Worm (Caenorhabditis elegans) whole organism, dauer: ENCODE data around the gene sgnh-1.

Source experiments
- unc-62 ChIP-seq: sonication (generic microtip); optimal IDR thresholded peaks from 2 replicates; lab custom pipeline; 2017; ENCODE audit warnings: missing biosample characterization, missing genetic modification reagents, missing genetic modification characterization

The sgnh-1 gene

ce11 chrIV:4889613-4890012 is at the start of gene sgnh-1:
TSS of gene sgnh-1 (plus strand) at chrIV:4889913.
- no peak for TF ChIP-seq unc-62

ce11 chrIV:4842030-4842429 is 47.7 kb upstream of the sgnh-1 start:
- TF ChIP-seq unc-62, result no peak

ce11 chrIV:4846793-4847192 is 42.9 kb upstream of the sgnh-1 start, which contains the start of gene tat-2:
TSS of gene tat-2 (minus strand) at chrIV:4846893.
- no peak for TF ChIP-seq unc-62

ce11 chrIV:4856195-4856594 is 33.5 kb upstream of the sgnh-1 start, which contains the start of gene Y17G9A.2:
TSS of gene Y17G9A.2 (minus strand) at chrIV:4856295.
- no peak for TF ChIP-seq unc-62

ce11 chrIV:4858573-4858972 is 31.1 kb upstream of the sgnh-1 start, which contains the start of gene Y17G9A.3:
TSS of gene Y17G9A.3 (minus strand) at chrIV:4858673.
- TF ChIP-seq unc-62, result no peak

ce11 chrIV:4861449-4861848 is 28.3 kb upstream of the sgnh-1 start, which contains the start of the genes Y17G9A.4 and str-173:
TSS of gene Y17G9A.4 (minus strand) at chrIV:4861549.
TSS of gene str-173 (plus strand) at chrIV:4861773.
- TF ChIP-seq unc-62, result no peak

ce11 chrIV:4864524-4864923 is 25.2 kb upstream of the sgnh-1 start:
- TF ChIP-seq unc-62, result no peak

ce11 chrIV:4866599-4866998 is 23.1 kb upstream of the sgnh-1 start:
- no peak for TF ChIP-seq unc-62

- TF ChIP-seq unc-62, result no peak
Measured at ce11 chrIV:4867610-4868009, 22.1 kb upstream of the sgnh-1 start, which contains the start of gene str-172. TSS of gene str-172 (minus strand) at chrIV:4867710.

ce11 chrIV:4870546-4870945 is 19.2 kb upstream of the sgnh-1 start, which contains the start of gene str-175:
TSS of gene str-175 (minus strand) at chrIV:4870646.
- no peak for TF ChIP-seq unc-62

- TF ChIP-seq unc-62, result no peak
Measured at ce11 chrIV:4874603-4875002, 15.1 kb upstream of the sgnh-1 start, which contains the start of gene str-174. TSS of gene str-174 (minus strand) at chrIV:4874703.

- no peak for TF ChIP-seq unc-62
Measured at ce11 chrIV:4877102-4877501, 12.6 kb upstream of the sgnh-1 start, which contains the start of gene str-170. TSS of gene str-170 (plus strand) at chrIV:4877402.

ce11 chrIV:4880634-4881033 is 9.1 kb upstream of the sgnh-1 start:
- no peak for TF ChIP-seq unc-62

- no peak for TF ChIP-seq unc-62
Measured at ce11 chrIV:4883984-4884383, 5.7 kb upstream of the sgnh-1 start, which contains the start of gene str-166. TSS of gene str-166 (plus strand) at chrIV:4884284.

- no peak for TF ChIP-seq unc-62
Measured at ce11 chrIV:4885435-4885834, 4.3 kb upstream of the sgnh-1 start.

ce11 chrIV:4887258-4887657 is 2.5 kb upstream of the sgnh-1 start, which contains the start of gene T08B6.1:
TSS of gene T08B6.1 (minus strand) at chrIV:4887358.
- no peak for TF ChIP-seq unc-62

- no peak for TF ChIP-seq unc-62
Measured at ce11 chrIV:4890543-4890942, 830 bp downstream of the sgnh-1 start, which contains the start of gene T08B6.9. TSS of gene T08B6.9 (plus strand) at chrIV:4890843.

ce11 chrIV:4903961-4904360 is 14.2 kb downstream of the sgnh-1 start, which contains the start of gene str-161:
TSS of gene str-161 (minus strand) at chrIV:4904061.
- no peak for TF ChIP-seq unc-62
